Worm (Caenorhabditis elegans) whole organism, young adult: ENCODE measurements around the gene eif-2D.

ENCODE experiments used
- F55B11.4 ChIP-seq: sonication (generic microtip); optimal IDR thresholded peaks from 2 replicates; lab custom pipeline; 2016; ENCODE audit warnings: missing compliant biosample characterization, missing genetic modification characterization, borderline replicate concordance; ENCODE audit not compliant: insufficient read depth
- K12H6.12 ChIP-seq: fragments of 200-800 bp; sonication (Bioruptor generic); optimal IDR thresholded peaks from 2 replicates; lab custom pipeline; 2018; ENCODE audit warnings: mild to moderate bottlenecking, missing genetic modification characterization, missing compliant biosample characterization
- Y56A3A.18 ChIP-seq: fragments of 200-800 bp; sonication (Bioruptor generic); IDR thresholded peaks from 2 replicates; pipeline ENCODE4 v1.3.6; 2022; ENCODE audit warnings: missing genetic modification reagents, missing genetic modification characterization, missing compliant biosample characterization
- Y79H2A.3 ChIP-seq: fragments of 200-800 bp; sonication (Bioruptor generic); conservative IDR thresholded peaks from 2 replicates; pipeline ENCODE4 v1.3.6; 2022; ENCODE audit warnings: missing genetic modification reagents, missing genetic modification characterization, missing compliant biosample characterization
- die-1 ChIP-seq: sonication (generic microtip); optimal IDR thresholded peaks from 2 replicates; lab custom pipeline; 2016; ENCODE audit warnings: missing genotype, mild to moderate bottlenecking, missing genetic modification characterization, missing compliant biosample characterization
- ets-4 ChIP-seq: fragments of 200-800 bp; sonication (Bioruptor generic); optimal IDR thresholded peaks from 2 replicates; lab custom pipeline; 2018; ENCODE audit warnings: mild to moderate bottlenecking, missing genetic modification characterization, missing compliant biosample characterization
- hrde-1 ChIP-seq: sonication (generic microtip); optimal IDR thresholded peaks from 2 replicates; lab custom pipeline; 2016; ENCODE audit warnings: missing genetic modification characterization, mild to moderate bottlenecking, missing compliant biosample characterization, moderate library complexity, missing genotype, missing genetic modification reagents, borderline replicate concordance
- let-526 ChIP-seq: fragments of 200-800 bp; sonication (Bioruptor generic); IDR thresholded peaks from 2 replicates; pipeline ENCODE4 v1.3.6; 2022; ENCODE audit warnings: missing genetic modification reagents, missing genetic modification characterization, missing compliant biosample characterization
- nfya-1 ChIP-seq: sonication (generic microtip); optimal IDR thresholded peaks from 2 replicates; lab custom pipeline; 2017; ENCODE audit warnings: antibody characterized with exemption, missing compliant biosample characterization, missing genetic modification characterization, borderline replicate concordance; ENCODE audit not compliant: insufficient read depth
- rec-8 ChIP-seq, 2 experiments: sonication (generic microtip); optimal IDR thresholded peaks; 2 replicates each; lab custom pipeline; 2016; ENCODE audit warnings: mild to moderate bottlenecking in 2 of 2, missing genetic modification characterization in 2 of 2, missing genetic modification reagents in 2 of 2, missing genotype in 2 of 2, missing biosample characterization in 1 of 2, missing compliant biosample characterization in 1 of 2, moderate library complexity in 1 of 2

ce11 chrII:5727707-5728106 is 36.2 kb downstream of the eif-2D start, which contains the start of gene rab-3:
- no peak for TF ChIP-seq nfya-1 (tag; lab: Kevin White, UChicago)
- no peak for TF ChIP-seq F55B11.4 (tag; lab: Kevin White, UChicago)
- no peak for TF ChIP-seq hrde-1
- no peak for TF ChIP-seq Y79H2A.3
- TF ChIP-seq Y56A3A.18 = no peak
- TF ChIP-seq ets-4 (GFP tag; lab: Kevin White, UChicago) = no peak
- no peak for TF ChIP-seq die-1 (tag; lab: Kevin White, UChicago)
- no peak for TF ChIP-seq let-526
- no peak for TF ChIP-seq rec-8 (tag; optimal IDR thresholded peaks at IDR 0.05; lab: Kevin White, UChicago)
- TF ChIP-seq K12H6.12 = no peak
